Fruit fly (Drosophila melanogaster): ENCODE measurements around the gene CG2898.

DNA sequence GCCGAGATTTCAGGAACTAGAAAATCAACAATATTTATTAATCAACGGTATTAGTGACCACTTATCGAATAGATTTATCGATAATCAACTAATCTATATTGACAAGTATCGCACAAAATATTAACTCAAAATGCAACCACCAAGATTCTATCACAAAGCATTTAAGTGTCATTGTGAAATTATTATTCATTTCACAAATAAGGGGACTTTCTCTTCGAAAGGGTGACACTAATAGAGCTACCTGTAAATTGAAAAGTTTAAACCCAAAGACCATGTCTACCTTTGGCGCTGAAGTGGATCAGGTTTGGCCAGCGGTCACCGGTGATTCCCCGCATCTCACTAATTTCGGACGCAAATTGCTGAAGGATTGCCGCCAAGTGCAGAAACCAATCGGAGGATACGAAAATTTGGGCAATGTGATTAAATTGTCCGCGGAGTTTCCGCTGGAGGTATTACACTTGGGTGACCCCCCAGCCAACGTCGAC lies 48.8 kb upstream of the CG2898 start, which contains the start of gene CG2909:
- TF ChIP-seq CG15710 (tag; optimal IDR thresholded peaks at IDR 0.05), result no peak
- no peak for TF ChIP-seq CG10348 (GFP tag; IDR thresholded peaks at IDR 0.05)
- no peak for TF ChIP-seq CG12605 (GFP tag; IDR thresholded peaks at IDR 0.05)
- no peak for TF ChIP-seq EcR (GFP tag; optimal IDR thresholded peaks at IDR 0.05)
- no peak for TF ChIP-seq fd96Ca (GFP tag; IDR thresholded peaks at IDR 0.05)
